Worm (Caenorhabditis elegans): ENCODE measurements around the gene lin-39.

The lin-39 gene

DNA sequence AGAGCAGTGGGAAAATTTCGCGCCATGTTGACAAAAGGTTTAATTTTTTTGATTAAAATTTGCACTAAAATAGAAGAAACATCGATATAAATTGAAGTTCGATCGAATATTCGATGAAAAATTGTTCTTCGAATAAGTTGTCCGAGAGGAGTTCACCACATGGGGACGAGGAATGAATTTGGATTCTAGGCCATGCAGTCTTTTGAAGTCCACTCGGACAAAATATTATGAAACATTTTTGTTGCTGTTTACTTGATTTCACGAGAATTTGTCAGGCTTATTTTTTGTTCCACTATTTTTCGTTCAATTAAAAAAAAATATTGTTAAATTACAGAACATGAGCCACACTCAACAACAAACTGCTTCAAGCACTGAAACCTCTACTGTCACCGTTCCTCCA lies 15.8 kb downstream of the lin-39 start, which contains the start of the genes cux-7 and C07H6.2 (continued):
- TF ChIP-seq cey-2 (tag; optimal IDR thresholded peaks at IDR 0.05; ENCODE audit: borderline replicate concordance, insufficient read depth), result no peak
- peak; percentile 88 for TF ChIP-seq zfp-3 (GFP tag; conservative IDR thresholded peaks at IDR 0.05)
- TF ChIP-seq Y5F2A.4 (GFP tag; optimal IDR thresholded peaks at IDR 0.05), result no peak
- no peak for TF ChIP-seq saeg-2 (GFP tag; IDR thresholded peaks at IDR 0.05)
- TF ChIP-seq snpc-4 (tag; optimal IDR thresholded peaks at IDR 0.05), result no peak
- peak; percentile 85 for TF ChIP-seq F37D6.2 (tag; optimal IDR thresholded peaks at IDR 0.05)
- no peak for TF ChIP-seq attf-4 (tag; optimal IDR thresholded peaks at IDR 0.05)
- no peak for TF ChIP-seq daf-19 (GFP tag; conservative IDR thresholded peaks at IDR 0.05)
- no peak for TF ChIP-seq ceh-28 (tag; optimal IDR thresholded peaks at IDR 0.05)
- TF ChIP-seq R02D3.7 (tag; optimal IDR thresholded peaks at IDR 0.05), result no peak
- peak; percentile 82 for TF ChIP-seq ceh-20 (GFP tag; IDR thresholded peaks at IDR 0.05)
- TF ChIP-seq F44E2.7 (GFP tag; IDR thresholded peaks at IDR 0.05), result no peak
- no peak for TF ChIP-seq ceh-82 (tag; optimal IDR thresholded peaks at IDR 0.05)
- TF ChIP-seq lin-39 (tag; optimal IDR thresholded peaks at IDR 0.05), result no peak
- TF ChIP-seq mdl-1 (tag; optimal IDR thresholded peaks at IDR 0.05), result peak in 1 of 2 experiments; percentile 19
- TF ChIP-seq gei-8 (GFP tag; optimal IDR thresholded peaks at IDR 0.05), result peak; percentile 39
- no peak for TF ChIP-seq ama-1 (optimal IDR thresholded peaks at IDR 0.05)
- peak; percentile 86 for TF ChIP-seq T26A8.4 (GFP tag; IDR thresholded peaks at IDR 0.05)
- no peak for TF ChIP-seq ztf-7 (tag; optimal IDR thresholded peaks at IDR 0.05)
- no peak; the same call in 1 of the 2 replicates for TF ChIP-seq snpc-1.2 (GFP tag; IDR thresholded peaks at IDR 0.05)
- TF ChIP-seq nhr-11 (tag; optimal IDR thresholded peaks at IDR 0.05), result peak; percentile 75
- TF ChIP-seq mep-1 (tag; optimal IDR thresholded peaks at IDR 0.05), result no peak
- no peak for TF ChIP-seq ceh-62 (tag; optimal IDR thresholded peaks at IDR 0.05)
- peak; percentile 90 for TF ChIP-seq rbr-2 (tag; optimal IDR thresholded peaks at IDR 0.05)
- no peak for TF ChIP-seq Y75B8A.6 (GFP tag; IDR thresholded peaks at IDR 0.05)
- peak; percentile 99 for TF ChIP-seq tag-97 (GFP tag; IDR thresholded peaks at IDR 0.05)
- TF ChIP-seq ztf-11 (tag; optimal IDR thresholded peaks at IDR 0.05), result no peak
- TF ChIP-seq aly-2 (tag; optimal IDR thresholded peaks at IDR 0.05), result no peak
- no peak for TF ChIP-seq Y105C5A.15 (GFP tag; IDR thresholded peaks at IDR 0.05)
- no peak for TF ChIP-seq unc-39 (tag; optimal IDR thresholded peaks at IDR 0.05)
- no peak for TF ChIP-seq lin-29 (GFP tag; IDR thresholded peaks at IDR 0.05)
- peak; percentile 77; the same call in 1 of the 2 replicates for TF ChIP-seq mdt-29 (GFP tag; IDR thresholded peaks at IDR 0.05)
- no peak for TF ChIP-seq skn-1 (tag; optimal IDR thresholded peaks at IDR 0.05)
- peak; percentile 85 for TF ChIP-seq lin-13 (GFP tag; optimal IDR thresholded peaks at IDR 0.05)
- peak; percentile 69 for TF ChIP-seq spr-1 (tag; optimal IDR thresholded peaks at IDR 0.05)
- peak; percentile 60 to 96 for TF ChIP-seq lsy-2 (tag; optimal IDR thresholded peaks at IDR 0.05)
- TF ChIP-seq arid-1 (GFP tag; conservative IDR thresholded peaks at IDR 0.05), result peak; percentile 88
- peak; percentile 53 for TF ChIP-seq zfp-2 (tag; optimal IDR thresholded peaks at IDR 0.05)
- TF ChIP-seq mxl-2 (GFP tag; conservative IDR thresholded peaks at IDR 0.05), result peak; percentile 82
- TF ChIP-seq mxl-3 (GFP tag; optimal IDR thresholded peaks at IDR 0.05), result peak; percentile 66
- TF ChIP-seq unc-62 (GFP tag; optimal IDR thresholded peaks at IDR 0.05 in 1 of 2), result peak in 1 of 2 experiments; percentile 97
- no peak for TF ChIP-seq unc-62 (tag; optimal IDR thresholded peaks at IDR 0.05)
- peak; percentile 42 for TF ChIP-seq nhr-25 (tag; optimal IDR thresholded peaks at IDR 0.05; ENCODE audit: borderline replicate concordance, insufficient read depth)
- TF ChIP-seq unc-130 (GFP tag; optimal IDR thresholded peaks at IDR 0.05), result peak; percentile 98
- TF ChIP-seq F26F4.8 (GFP tag; conservative IDR thresholded peaks at IDR 0.05), result no peak
- peak; percentile 47 for TF ChIP-seq spr-3 (GFP tag; optimal IDR thresholded peaks at IDR 0.05)
- TF ChIP-seq nhr-48 (tag; optimal IDR thresholded peaks at IDR 0.05), result no peak
- peak; percentile 93 for TF ChIP-seq ceh-44 (GFP tag; IDR thresholded peaks at IDR 0.05)
- peak; percentile 42 for TF ChIP-seq fkh-10 (GFP tag; optimal IDR thresholded peaks at IDR 0.05)
- no peak for TF ChIP-seq hlh-30 (tag; optimal IDR thresholded peaks at IDR 0.05; ENCODE audit: insufficient read depth)
- peak; percentile 72 for TF ChIP-seq lin-15B (tag; optimal IDR thresholded peaks at IDR 0.05)
- TF ChIP-seq sdz-12 (GFP tag; optimal IDR thresholded peaks at IDR 0.05), result peak; percentile 98

Measured in whole organism, L4 larva.